Fruit fly (Drosophila melanogaster) whole organism, embryonic: Measurements from ENCODE around the gene CG9166.

ENCODE experiments used
- CG10543 ChIP-seq: fragments of 200-800 bp; sonication (Bioruptor generic); optimal IDR thresholded peaks from 3 replicates; lab custom pipeline; 2017; ENCODE audit warnings: missing biosample characterization, mild to moderate bottlenecking, missing genetic modification characterization, moderate library complexity
- CG32767 ChIP-seq: fragments of 200-800 bp; sonication (Bioruptor generic); IDR thresholded peaks from 2 replicates; pipeline ENCODE4 v1.3.6; 2022; ENCODE audit warnings: missing biosample characterization, missing genetic modification characterization
- CG3838 ChIP-seq: fragments of 200-800 bp; sonication (Bioruptor generic); optimal IDR thresholded peaks from 3 replicates; lab custom pipeline; 2016; ENCODE audit warnings: missing biosample characterization, missing genetic modification characterization
- Stat92E ChIP-seq, 3 experiments: fragments of >200 bp in 2 of 3; fragments of 200-800 bp in 1 of 3; sonication (Bioruptor generic) in 1 of 3; optimal IDR thresholded peaks; 2 replicates each; lab custom pipeline; 2017 to 2019; ENCODE audit warnings: missing biosample characterization in 3 of 3, missing genetic modification characterization in 3 of 3, mild to moderate bottlenecking in 1 of 3, moderate library complexity in 1 of 3
- bbx ChIP-seq: fragments of 200-800 bp; sonication (Bioruptor generic); IDR thresholded peaks from 2 replicates; pipeline ENCODE4 v1.3.6; 2022; ENCODE audit warnings: missing biosample characterization, missing genetic modification characterization; ENCODE audit not compliant: partially characterized antibody
- fru ChIP-seq: fragments of >200 bp; optimal IDR thresholded peaks from 2 replicates; lab custom pipeline; 2017
- mld ChIP-seq: fragments of 200-800 bp; sonication (Bioruptor generic); IDR thresholded peaks from 3 replicates; pipeline ENCODE4 v1.3.6; 2022; ENCODE audit warnings: missing biosample characterization, missing genetic modification characterization; ENCODE audit not compliant: partially characterized antibody
- nmo ChIP-seq: fragments of 200-800 bp; sonication (Bioruptor generic); optimal IDR thresholded peaks from 2 replicates; lab custom pipeline; 2018; ENCODE audit warnings: missing biosample characterization, mild to moderate bottlenecking, missing genetic modification characterization, moderate library complexity
- pita ChIP-seq: fragments of 200-800 bp; sonication (Bioruptor generic); optimal IDR thresholded peaks from 2 replicates; lab custom pipeline; 2017; ENCODE audit warnings: missing biosample characterization, mild to moderate bottlenecking, missing genetic modification characterization
- salm ChIP-seq: fragments of 200-800 bp; sonication (Bioruptor generic); optimal IDR thresholded peaks from 2 replicates; lab custom pipeline; 2018; ENCODE audit warnings: missing biosample characterization, mild to moderate bottlenecking, missing genetic modification characterization

dm6 chr3L:1391993-1392952 is 41.4 kb downstream of the CG9166 start:
- TF ChIP-seq CG32767, result no peak
- no peak for TF ChIP-seq bbx (GFP tag; lab: Robert Waterston, UW)
- TF ChIP-seq mld (GFP tag; lab: Robert Waterston, UW), result no peak
- TF ChIP-seq CG3838 (GFP tag; lab: Kevin White, UChicago), result no peak
- no peak for TF ChIP-seq fru (lab: Kevin White, UChicago)
- no peak for TF ChIP-seq salm
- no peak for TF ChIP-seq nmo (GFP tag; lab: Kevin White, UChicago)
- no peak for TF ChIP-seq Stat92E (GFP tag; optimal IDR thresholded peaks at IDR 0.05; lab: Kevin White, UChicago)
- no peak for TF ChIP-seq pita (GFP tag; lab: Kevin White, UChicago)
- no peak for TF ChIP-seq CG10543 (GFP tag; lab: Kevin White, UChicago)
